Worm (Caenorhabditis elegans) whole organism, midembryonic: ENCODE results near the gene fbxa-131.

Experiments used
- T22C8.4 ChIP-seq: fragments of 200-800 bp; sonication (Bioruptor generic); IDR thresholded peaks from 2 replicates; pipeline ENCODE4 v1.3.6; 2022; ENCODE audit warnings: missing genetic modification characterization, missing compliant biosample characterization
- cog-1 ChIP-seq: sonication (generic microtip); optimal IDR thresholded peaks from 2 replicates; lab custom pipeline; 2016; ENCODE audit warnings: missing genetic modification characterization, missing compliant biosample characterization
- flt-1 ChIP-seq: fragments of 200-800 bp; sonication (Bioruptor generic); IDR thresholded peaks from 2 replicates; pipeline ENCODE4 v1.3.6; 2022; ENCODE audit warnings: missing genetic modification characterization, missing compliant biosample characterization
- tab-1 ChIP-seq: fragments of 200-800 bp; sonication (Bioruptor generic); IDR thresholded peaks from 2 replicates; pipeline ENCODE4 v1.3.6; 2022; ENCODE audit warnings: missing genetic modification characterization, missing compliant biosample characterization

DNA sequence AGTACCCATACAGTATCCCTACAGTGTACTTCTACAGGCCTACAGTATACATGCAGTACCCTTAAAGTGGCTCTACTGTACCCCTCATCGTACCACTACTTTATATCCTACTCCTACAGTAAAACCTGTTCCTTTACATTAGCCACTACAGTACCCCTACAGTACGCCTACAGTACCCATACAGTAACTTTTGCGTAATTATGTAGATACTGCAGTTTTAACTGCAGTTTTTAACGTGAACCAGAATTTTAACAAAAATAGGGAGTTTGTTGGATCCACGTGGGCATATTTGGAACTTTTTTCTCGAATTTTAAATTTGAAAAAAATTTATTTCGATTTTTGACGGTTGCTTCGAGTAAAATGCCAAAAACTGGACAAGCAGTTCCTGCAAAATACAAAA lies 5.1 kb downstream of the fbxa-131 start, which contains the start of gene W04E12.4:
- TF ChIP-seq cog-1 (tag; lab: Kevin White, UChicago) = no peak
- TF ChIP-seq flt-1 = no peak
- TF ChIP-seq T22C8.4 (GFP tag; lab: Robert Waterston, UW) = no peak
- no peak for TF ChIP-seq tab-1 (GFP tag; lab: Robert Waterston, UW)
